Fruit fly (Drosophila melanogaster) Kc167 (cell line): ENCODE data around the gene PMCA.

ENCODE experiments used
- Myc ChIP-seq: fragments of >200 bp; optimal IDR thresholded peaks from 2 replicates; lab custom pipeline; 2017; ENCODE audit warnings: missing external identifiers
- h ChIP-seq: fragments of >200 bp; optimal IDR thresholded peaks from 3 replicates; lab custom pipeline; 2018; ENCODE audit warnings: missing external identifiers
- insv ChIP-seq: fragments of >200 bp; optimal IDR thresholded peaks from 3 replicates; lab custom pipeline; 2018; ENCODE audit warnings: missing external identifiers
- psq ChIP-seq: fragments of >200 bp; optimal IDR thresholded peaks from 2 replicates; lab custom pipeline; 2017; ENCODE audit warnings: missing external identifiers
- ttk ChIP-seq: sonication (Bioruptor generic); optimal IDR thresholded peaks from 2 replicates; lab custom pipeline; 2017; ENCODE audit warnings: missing external identifiers

DNA sequence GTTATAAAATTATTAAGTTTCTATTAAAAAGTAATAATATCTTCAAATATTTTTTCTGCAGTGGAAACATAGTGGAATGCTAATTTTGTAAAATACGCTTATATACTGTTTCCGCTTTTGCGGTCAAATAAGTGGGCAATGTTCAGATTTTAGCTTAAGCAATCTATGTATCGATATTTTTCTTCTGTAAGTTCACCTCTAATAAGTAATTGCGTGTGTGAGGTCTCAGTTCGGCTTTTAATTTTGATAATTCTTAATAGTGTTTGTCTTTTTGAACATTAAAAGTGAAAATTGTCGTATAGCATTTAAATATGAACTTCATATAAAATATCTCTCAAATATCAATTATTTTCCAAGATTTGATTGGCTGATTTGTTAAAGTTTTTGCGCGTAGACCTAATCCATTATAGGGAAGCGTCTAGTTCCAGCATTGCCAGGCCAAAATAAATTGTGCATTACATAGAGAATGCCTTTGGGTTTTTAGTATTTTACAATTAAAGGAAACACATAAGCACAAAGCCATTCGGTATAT lies 1.1 kb upstream of the PMCA start, which contains the start of gene Hcf:
- TF ChIP-seq h (lab: Kevin White, UChicago) (no peak), psq (no peak), Myc (lab: Kevin White, UChicago) (no peak), ttk (no peak), insv (no peak)
